Worm (Caenorhabditis elegans): Measurements from ENCODE around the gene argk-1.

argk-1 gene

ce11 chrV:16131249-16131648 lies 27.6 kb downstream of the argk-1 start, which contains the start of gene fbxa-142:
TSS of gene fbxa-142 (minus strand) at chrV:16131349.
- TF ChIP-seq unc-62 (GFP tag; optimal IDR thresholded peaks at IDR 0.05) (no peak), snpc-4 (tag; optimal IDR thresholded peaks at IDR 0.05) (no peak), nhr-77 (tag; optimal IDR thresholded peaks at IDR 0.05) (no peak), elt-3 (tag; optimal IDR thresholded peaks at IDR 0.05) (no peak), skn-1 (tag; optimal IDR thresholded peaks at IDR 0.05) (no peak), nhr-11 (tag; optimal IDR thresholded peaks at IDR 0.05) (no peak), elt-2 (tag; optimal IDR thresholded peaks at IDR 0.05) (no peak), ceh-9 (tag; optimal IDR thresholded peaks at IDR 0.05) (no peak), hmg-11 (tag; optimal IDR thresholded peaks at IDR 0.05) (no peak), R02D3.7 (tag; optimal IDR thresholded peaks at IDR 0.05) (no peak), nhr-25 (tag; optimal IDR thresholded peaks at IDR 0.05) (no peak), lsy-12 (tag; optimal IDR thresholded peaks at IDR 0.05) (no peak), fos-1 (tag; optimal IDR thresholded peaks at IDR 0.05) (no peak), mdl-1 (tag; optimal IDR thresholded peaks at IDR 0.05) (no peak), lin-15B (tag; optimal IDR thresholded peaks at IDR 0.05) (no peak), pqm-1 (tag; optimal IDR thresholded peaks at IDR 0.05) (no peak), tbx-2 (tag; optimal IDR thresholded peaks at IDR 0.05) (no peak), pha-4 (tag; optimal IDR thresholded peaks at IDR 0.05) (no peak), fkh-2 (tag; optimal IDR thresholded peaks at IDR 0.05) (no peak)

ce11 chrV:16132215-16132614 lies 28.5 kb downstream of the argk-1 start:
- TF ChIP-seq hmg-11 (tag; optimal IDR thresholded peaks at IDR 0.05) (no peak), nhr-28 (tag; optimal IDR thresholded peaks at IDR 0.05) (no peak), egl-27 (tag; optimal IDR thresholded peaks at IDR 0.05) (no peak), ZK546.5 (tag; optimal IDR thresholded peaks at IDR 0.05) (no peak), lin-39 (tag; optimal IDR thresholded peaks at IDR 0.05) (no peak), ztf-11 (tag; optimal IDR thresholded peaks at IDR 0.05) (no peak), ama-1 (optimal IDR thresholded peaks at IDR 0.05) (no peak), nhr-25 (tag; optimal IDR thresholded peaks at IDR 0.05) (no peak), elt-2 (tag; optimal IDR thresholded peaks at IDR 0.05) (no peak), elt-3 (tag; optimal IDR thresholded peaks at IDR 0.05) (no peak)

- no peak for TF ChIP-seq lin-39 (tag; optimal IDR thresholded peaks at IDR 0.05)
- TF ChIP-seq elt-2 (tag; optimal IDR thresholded peaks at IDR 0.05) = no peak
- TF ChIP-seq jun-1 (tag; optimal IDR thresholded peaks at IDR 0.05) = no peak
- no peak for TF ChIP-seq pha-4 (tag; optimal IDR thresholded peaks at IDR 0.05)
- TF ChIP-seq ceh-28 (tag; optimal IDR thresholded peaks at IDR 0.05) = no peak
- TF ChIP-seq ZK546.5 (tag; optimal IDR thresholded peaks at IDR 0.05) = no peak
- no peak for TF ChIP-seq egl-27 (tag; optimal IDR thresholded peaks at IDR 0.05)
- no peak for TF ChIP-seq nhr-76 (tag; optimal IDR thresholded peaks at IDR 0.05)
- TF ChIP-seq ceh-16 (tag; optimal IDR thresholded peaks at IDR 0.05) = no peak
- TF ChIP-seq ztf-4 (tag; optimal IDR thresholded peaks at IDR 0.05) = no peak
- no peak for TF ChIP-seq daf-12 (tag; optimal IDR thresholded peaks at IDR 0.05)
Observed at ce11 chrV:16132705-16133104, 29.0 kb downstream of the argk-1 start, which contains the start of gene fbxa-144. TSS of gene fbxa-144 (minus strand) at chrV:16132805.

- no peak for TF ChIP-seq fkh-2 (tag; optimal IDR thresholded peaks at IDR 0.05)
- TF ChIP-seq jun-1 (tag; optimal IDR thresholded peaks at IDR 0.05) = no peak
Observed at ce11 chrV:16137043-16137442, 33.3 kb downstream of the argk-1 start, which contains the start of gene F44G3.7. TSS of gene F44G3.7 (minus strand) at chrV:16137143.

- TF ChIP-seq fkh-2 (tag; optimal IDR thresholded peaks at IDR 0.05) = no peak
- no peak for TF ChIP-seq lin-39 (tag; optimal IDR thresholded peaks at IDR 0.05)
- TF ChIP-seq ceh-9 (tag; optimal IDR thresholded peaks at IDR 0.05) = no peak
- no peak for TF ChIP-seq elt-2 (tag; optimal IDR thresholded peaks at IDR 0.05)
- TF ChIP-seq eor-1 (tag; optimal IDR thresholded peaks at IDR 0.05) = no peak
- no peak for TF ChIP-seq ama-1 (optimal IDR thresholded peaks at IDR 0.05)
- TF ChIP-seq ztf-11 (tag; optimal IDR thresholded peaks at IDR 0.05) = no peak
- no peak for TF ChIP-seq tbx-2 (tag; optimal IDR thresholded peaks at IDR 0.05)
- no peak for TF ChIP-seq nhr-76 (tag; optimal IDR thresholded peaks at IDR 0.05)
- no peak for TF ChIP-seq lin-15B (tag; optimal IDR thresholded peaks at IDR 0.05)
Observed at ce11 chrV:16139529-16139928, 35.8 kb downstream of the argk-1 start, which contains the start of gene clc-11. TSS of gene clc-11 (minus strand) at chrV:16139629.

- TF ChIP-seq aly-2 (tag; optimal IDR thresholded peaks at IDR 0.05) (no peak), ceh-82 (tag; optimal IDR thresholded peaks at IDR 0.05) (no peak), ztf-11 (tag; optimal IDR thresholded peaks at IDR 0.05) (no peak), nfya-1 (tag; optimal IDR thresholded peaks at IDR 0.05; ENCODE audit: insufficient read depth) (no peak), lin-39 (tag; optimal IDR thresholded peaks at IDR 0.05) (no peak), snpc-4 (tag; optimal IDR thresholded peaks at IDR 0.05) (no peak), mml-1 (tag; optimal IDR thresholded peaks at IDR 0.05) (no peak), daf-12 (tag; optimal IDR thresholded peaks at IDR 0.05) (no peak), fkh-10 (GFP tag; optimal IDR thresholded peaks at IDR 0.05) (no peak), hmg-11 (tag; optimal IDR thresholded peaks at IDR 0.05) (no peak), ceh-28 (tag; optimal IDR thresholded peaks at IDR 0.05) (no peak), R02D3.7 (tag; optimal IDR thresholded peaks at IDR 0.05) (no peak), jun-1 (tag; optimal IDR thresholded peaks at IDR 0.05) (no peak), ztf-4 (tag; optimal IDR thresholded peaks at IDR 0.05) (no peak), elt-3 (tag; optimal IDR thresholded peaks at IDR 0.05) (no peak)
Observed at ce11 chrV:16141071-16141470, 37.4 kb downstream of the argk-1 start, which contains the start of gene clc-32. TSS of gene clc-32 (minus strand) at chrV:16141171.

All from whole organism, L3 larva.